Fruit fly (Drosophila melanogaster): ENCODE measurements around the gene sofe.

Gene sofe

dm6 chrX:10846972-10847435 is 10.2 kb downstream of the sofe start, which contains the start of gene sbr (continued):
- TF ChIP-seq nerfin-2 (GFP tag; IDR thresholded peaks at IDR 0.05; ENCODE audit: partially characterized antibody) (peak; percentile 62), Nf-YA (GFP tag; IDR thresholded peaks at IDR 0.05) (no peak), amos (GFP tag; IDR thresholded peaks at IDR 0.05; ENCODE audit: partially characterized antibody) (peak; percentile 78), Sry-δ (GFP tag; optimal IDR thresholded peaks at IDR 0.05) (peak; percentile 80), otp (GFP tag; IDR thresholded peaks at IDR 0.05) (no peak), Camta (GFP tag; optimal IDR thresholded peaks at IDR 0.05) (no peak), lola (GFP tag; optimal IDR thresholded peaks at IDR 0.05) (peak in 1 of 3 experiments; percentile 24), Hey (tag; optimal IDR thresholded peaks at IDR 0.05) (no peak), Myb (GFP tag; optimal IDR thresholded peaks at IDR 0.05) (peak; percentile 1), hbn (GFP tag; IDR thresholded peaks at IDR 0.05; ENCODE audit: partially characterized antibody) (peak; percentile 53; the same call in 1 of the 2 replicates), Rx (GFP tag; IDR thresholded peaks at IDR 0.05) (no peak), zen2 (GFP tag; IDR thresholded peaks at IDR 0.05; ENCODE audit: partially characterized antibody) (peak; percentile 58; the same call in 1 of the 3 replicates), pita (GFP tag; optimal IDR thresholded peaks at IDR 0.05) (no peak), Mad (GFP tag; optimal IDR thresholded peaks at IDR 0.05) (no peak), CG6272 (GFP tag; IDR thresholded peaks at IDR 0.05) (peak; percentile 33; the same call in 1 of the 2 replicates), Chrac-16 (GFP tag; optimal IDR thresholded peaks at IDR 0.05) (no peak), HLHmδ (GFP tag; optimal IDR thresholded peaks at IDR 0.05) (no peak), CG1529 (GFP tag; optimal IDR thresholded peaks at IDR 0.05) (no peak), knrl (GFP tag; IDR thresholded peaks at IDR 0.05; ENCODE audit: partially characterized antibody) (peak; percentile 83; the same call in 2 of the 3 replicates), chif (GFP tag; optimal IDR thresholded peaks at IDR 0.05) (peak in 1 of 2 experiments; percentile 10), sens (GFP tag) (peak; percentile 47), CG15479 (GFP tag; optimal IDR thresholded peaks at IDR 0.05) (peak; percentile 18), trem (tag; optimal IDR thresholded peaks at IDR 0.05) (peak; percentile 14), phol (tag; optimal IDR thresholded peaks at IDR 0.05) (peak; percentile 73), CG4617 (GFP tag; optimal IDR thresholded peaks at IDR 0.05; ENCODE audit: borderline replicate concordance) (peak; percentile 18), ken (GFP tag; IDR thresholded peaks at IDR 0.05) (no peak), CG7963 (GFP tag; IDR thresholded peaks at IDR 0.05; ENCODE audit: partially characterized antibody) (peak; percentile 64; the same call in 1 of the 3 replicates), org-1 (GFP tag; optimal IDR thresholded peaks at IDR 0.05) (no peak), CG13287 (GFP tag; IDR thresholded peaks at IDR 0.05; ENCODE audit: partially characterized antibody) (peak; percentile 78), CG14965 (GFP tag; optimal IDR thresholded peaks at IDR 0.05; ENCODE audit: borderline replicate concordance) (no peak), Dll (GFP tag; IDR thresholded peaks at IDR 0.05; ENCODE audit: partially characterized antibody) (peak; percentile 79), Taf1 (GFP tag; IDR thresholded peaks at IDR 0.05) (no peak), lab (GFP tag; optimal IDR thresholded peaks at IDR 0.05) (no peak), CG6791 (GFP tag; IDR thresholded peaks at IDR 0.05; ENCODE audit: partially characterized antibody) (peak; percentile 72; the same call in 2 of the 3 replicates), CG31224 (GFP tag; IDR thresholded peaks at IDR 0.05) (no peak), Pdp1 (GFP tag; optimal IDR thresholded peaks at IDR 0.05) (peak in 1 of 2 experiments; percentile 8), CG8924 (tag; optimal IDR thresholded peaks at IDR 0.05) (peak; percentile 19), Tbp (GFP tag; optimal IDR thresholded peaks at IDR 0.05) (no peak), CG15514 (GFP tag; optimal IDR thresholded peaks at IDR 0.05) (peak; percentile 17), CG34224 (GFP tag; IDR thresholded peaks at IDR 0.05; ENCODE audit: partially characterized antibody) (peak; percentile 74), CG17385 (GFP tag; optimal IDR thresholded peaks at IDR 0.05) (no peak), Dref (GFP tag; IDR thresholded peaks at IDR 0.05) (peak; percentile 69), repo (GFP tag; optimal IDR thresholded peaks at IDR 0.05) (no peak), E2f2 (GFP tag; IDR thresholded peaks at IDR 0.05) (0 out of 2 replicates have a peak, but pooled peaks have one; percentile 22), Dp (GFP tag; optimal IDR thresholded peaks at IDR 0.05) (peak; percentile 29), CG3281 (GFP tag; optimal IDR thresholded peaks at IDR 0.05) (no peak), Bgb (GFP tag; IDR thresholded peaks at IDR 0.05; ENCODE audit: partially characterized antibody) (peak; percentile 76), ranshi (GFP tag; IDR thresholded peaks at IDR 0.05) (no peak), Hr3 (GFP tag; optimal IDR thresholded peaks at IDR 0.05) (no peak)
